Worm (Caenorhabditis elegans) whole organism, L3 larva: Measurements from ENCODE around the gene ctbp-1.

ENCODE experiments used
- R02D3.7 ChIP-seq: fragments of 150-350 bp; optimal IDR thresholded peaks from 2 replicates; lab custom pipeline; 2014; ENCODE audit warnings: missing biosample characterization, missing genetic modification characterization
- ama-1 ChIP-seq: fragments of 150-350 bp; optimal IDR thresholded peaks from 2 replicates; lab custom pipeline; 2018
- ceh-16 ChIP-seq: sonication (generic microtip); optimal IDR thresholded peaks from 2 replicates; lab custom pipeline; 2017; ENCODE audit warnings: missing biosample characterization, missing genetic modification characterization
- ceh-28 ChIP-seq: fragments of 150-350 bp; optimal IDR thresholded peaks from 2 replicates; lab custom pipeline; 2014; ENCODE audit warnings: missing biosample characterization, missing genetic modification reagents, missing genetic modification characterization
- ceh-82 ChIP-seq: fragments of 150-350 bp; optimal IDR thresholded peaks from 2 replicates; lab custom pipeline; 2014; ENCODE audit warnings: missing biosample characterization, missing genetic modification characterization
- ceh-9 ChIP-seq: sonication (generic microtip); optimal IDR thresholded peaks from 2 replicates; lab custom pipeline; 2018; ENCODE audit warnings: missing biosample characterization, missing genetic modification characterization
- daf-12 ChIP-seq: fragments of 150-350 bp; optimal IDR thresholded peaks from 2 replicates; lab custom pipeline; 2014; ENCODE audit warnings: missing biosample characterization, missing genetic modification reagents, missing genetic modification characterization
- egl-27 ChIP-seq: sonication (generic microtip); optimal IDR thresholded peaks from 4 replicates; lab custom pipeline; 2017; ENCODE audit warnings: missing biosample characterization, missing genetic modification reagents, missing genetic modification characterization
- egl-5 ChIP-seq: fragments of 150-350 bp; optimal IDR thresholded peaks from 2 replicates; lab custom pipeline; 2017; ENCODE audit warnings: missing biosample characterization, missing genetic modification reagents, missing genetic modification characterization, inconsistent platforms
- elt-1 ChIP-seq: fragments of 150-350 bp; optimal IDR thresholded peaks from 2 replicates; lab custom pipeline; 2014; ENCODE audit warnings: missing biosample characterization, missing genetic modification characterization
- elt-3 ChIP-seq, 3 experiments: fragments of 150-350 bp in 1 of 3; sonication (generic microtip) in 2 of 3; optimal IDR thresholded peaks; 2 replicates in 2 of 3; 4 replicates in 1 of 3; lab custom pipeline; 2014 to 2017; ENCODE audit warnings: missing biosample characterization in 3 of 3, missing genetic modification characterization in 3 of 3
- eor-1 ChIP-seq, 2 experiments: fragments of 150-350 bp; optimal IDR thresholded peaks; 2 replicates each; lab custom pipeline; 2014 to 2018; ENCODE audit warnings: missing biosample characterization in 2 of 2, missing genetic modification characterization in 2 of 2
- fkh-10 ChIP-seq: sonication (generic microtip); optimal IDR thresholded peaks from 2 replicates; lab custom pipeline; 2017; ENCODE audit warnings: missing biosample characterization, missing genetic modification reagents, missing genetic modification characterization
- hmg-11 ChIP-seq: sonication (generic microtip); optimal IDR thresholded peaks from 2 replicates; lab custom pipeline; 2016; ENCODE audit warnings: missing genetic modification characterization, missing compliant biosample characterization
- lin-39 ChIP-seq: fragments of 150-350 bp; optimal IDR thresholded peaks from 2 replicates; lab custom pipeline; 2018; ENCODE audit warnings: missing biosample characterization, missing genetic modification reagents, missing genetic modification characterization
- lsy-12 ChIP-seq: sonication (generic microtip); optimal IDR thresholded peaks from 2 replicates; lab custom pipeline; 2016; ENCODE audit warnings: mild to moderate bottlenecking, missing genetic modification characterization, missing compliant biosample characterization
- mdl-1 ChIP-seq: fragments of 150-350 bp; optimal IDR thresholded peaks from 2 replicates; lab custom pipeline; 2014; ENCODE audit warnings: missing biosample characterization, missing genetic modification characterization
- mml-1 ChIP-seq: fragments of 150-350 bp; sonication (generic microtip); optimal IDR thresholded peaks from 3 replicates; lab custom pipeline; 2014; ENCODE audit warnings: missing biosample characterization, missing genetic modification characterization
- nfya-1 ChIP-seq: sonication (generic microtip); optimal IDR thresholded peaks from 2 replicates; lab custom pipeline; 2017; ENCODE audit warnings: missing genetic modification characterization, mild to moderate bottlenecking, missing compliant biosample characterization, antibody characterized with exemption, moderate library complexity; ENCODE audit not compliant: insufficient read depth
- nhr-12 ChIP-seq: fragments of 150-350 bp; optimal IDR thresholded peaks from 2 replicates; lab custom pipeline; 2014; ENCODE audit warnings: missing biosample characterization, missing genetic modification characterization
- nhr-237 ChIP-seq: fragments of 150-350 bp; optimal IDR thresholded peaks from 2 replicates; lab custom pipeline; 2014; ENCODE audit warnings: missing biosample characterization, missing genetic modification characterization
- nhr-25 ChIP-seq: sonication (generic microtip); optimal IDR thresholded peaks from 2 replicates; lab custom pipeline; 2017; ENCODE audit warnings: missing biosample characterization, missing genetic modification characterization
- nhr-43 ChIP-seq: sonication (generic microtip); optimal IDR thresholded peaks from 2 replicates; lab custom pipeline; 2016; ENCODE audit warnings: mild to moderate bottlenecking, missing genetic modification characterization, missing compliant biosample characterization; ENCODE audit not compliant: poor library complexity, severe bottlenecking
- nhr-67 ChIP-seq: fragments of 150-350 bp; optimal IDR thresholded peaks from 2 replicates; lab custom pipeline; 2014; ENCODE audit warnings: missing biosample characterization, missing genetic modification characterization
- nhr-76 ChIP-seq: fragments of 150-350 bp; sonication (generic microtip); optimal IDR thresholded peaks from 5 replicates; lab custom pipeline; 2014; ENCODE audit warnings: missing biosample characterization, missing genetic modification characterization
- pqm-1 ChIP-seq: fragments of 150-350 bp; optimal IDR thresholded peaks from 2 replicates; lab custom pipeline; 2017; ENCODE audit warnings: missing biosample characterization, missing genetic modification characterization, inconsistent platforms
- sea-2 ChIP-seq: fragments of 150-350 bp; sonication (generic microtip); optimal IDR thresholded peaks from 4 replicates; lab custom pipeline; 2014; ENCODE audit warnings: missing biosample characterization, missing genetic modification reagents, missing genetic modification characterization
- skn-1 ChIP-seq: fragments of 150-350 bp; optimal IDR thresholded peaks from 2 replicates; lab custom pipeline; 2014; ENCODE audit warnings: missing biosample characterization, missing genetic modification characterization
- snpc-4 ChIP-seq: fragments of 150-350 bp; optimal IDR thresholded peaks from 2 replicates; lab custom pipeline; 2014; ENCODE audit warnings: missing biosample characterization, missing genetic modification characterization
- tbx-2 ChIP-seq: sonication (generic microtip); optimal IDR thresholded peaks from 2 replicates; lab custom pipeline; 2016; ENCODE audit warnings: mild to moderate bottlenecking, missing genetic modification characterization, missing compliant biosample characterization
- ztf-11 ChIP-seq: fragments of 150-350 bp; optimal IDR thresholded peaks from 2 replicates; lab custom pipeline; 2014; ENCODE audit warnings: missing biosample characterization, missing genetic modification characterization
- ztf-4 ChIP-seq: fragments of 150-350 bp; optimal IDR thresholded peaks from 2 replicates; lab custom pipeline; 2014; ENCODE audit warnings: missing biosample characterization, missing genetic modification characterization

Gene ctbp-1

ce11 chrX:5818176-5818575 is 44.3 kb upstream of the ctbp-1 start:
- TF ChIP-seq ama-1, result no peak
- TF ChIP-seq ceh-16 (tag; lab: Kevin White, UChicago), result no peak
- peak; percentile 11 for TF ChIP-seq nhr-25 (tag; lab: Kevin White, UChicago)
- no peak for TF ChIP-seq R02D3.7 (tag; lab: Kevin White, UChicago)
- peak; percentile 33 for TF ChIP-seq nhr-43 (tag; lab: Kevin White, UChicago)
- peak; percentile 62 for TF ChIP-seq lin-39

ce11 chrX:5819702-5820470 is 42.6 kb upstream of the ctbp-1 start:
- no peak for TF ChIP-seq ztf-11 (tag; lab: Kevin White, UChicago)
- TF ChIP-seq elt-1 (tag; lab: Kevin White, UChicago), result no peak
- TF ChIP-seq ama-1, result peak; percentile 44
- no peak for TF ChIP-seq nhr-25 (tag; lab: Kevin White, UChicago)
- no peak for TF ChIP-seq nhr-76 (tag; lab: Kevin White, UChicago)
- no peak for TF ChIP-seq eor-1 (tag; optimal IDR thresholded peaks at IDR 0.05; lab: Kevin White, UChicago)
- TF ChIP-seq egl-27, result no peak
- TF ChIP-seq ceh-28, result no peak
- peak; percentile 1 for TF ChIP-seq hmg-11 (tag; lab: Kevin White, UChicago)
- TF ChIP-seq ceh-9 (tag; lab: Kevin White, UChicago), result no peak
- no peak for TF ChIP-seq daf-12 (tag; lab: Kevin White, UChicago)
- TF ChIP-seq snpc-4 (tag; lab: Kevin White, UChicago), result no peak
- TF ChIP-seq lsy-12, result no peak
- TF ChIP-seq egl-5, result no peak
- no peak for TF ChIP-seq tbx-2 (tag; lab: Kevin White, UChicago)
- TF ChIP-seq fkh-10 (GFP tag; lab: Kevin White, UChicago), result peak; percentile 71
- TF ChIP-seq nfya-1, result peak; percentile 64
- no peak for TF ChIP-seq sea-2 (GFP tag; lab: Kevin White, UChicago)

- TF ChIP-seq mdl-1, result no peak
- peak; percentile 30 for TF ChIP-seq lsy-12
- peak; percentile 75 for TF ChIP-seq nhr-25 (tag; lab: Kevin White, UChicago)
- TF ChIP-seq nhr-43 (tag; lab: Kevin White, UChicago), result peak; percentile 30
Measured at ce11 chrX:5820880-5821279, 41.6 kb upstream of the ctbp-1 start.

ce11 chrX:5821842-5822241 is 40.7 kb upstream of the ctbp-1 start, which contains the start of gene hbl-1:
Gene hbl-1 (plus strand): TSS chrX:5822142.
- TF ChIP-seq ceh-82, result no peak
- no peak for TF ChIP-seq lsy-12
- TF ChIP-seq elt-1 (tag; lab: Kevin White, UChicago), result no peak
- no peak for TF ChIP-seq skn-1 (tag; lab: Kevin White, UChicago)
- no peak for TF ChIP-seq ztf-4
- TF ChIP-seq R02D3.7 (tag; lab: Kevin White, UChicago), result no peak
- TF ChIP-seq nhr-237, result no peak
- TF ChIP-seq nhr-43 (tag; lab: Kevin White, UChicago), result no peak
- TF ChIP-seq nhr-67 (tag; lab: Kevin White, UChicago), result no peak
- no peak for TF ChIP-seq snpc-4 (tag; lab: Kevin White, UChicago)
- TF ChIP-seq ceh-16 (tag; lab: Kevin White, UChicago), result no peak
- TF ChIP-seq nhr-12 (tag; lab: Kevin White, UChicago), result no peak
- TF ChIP-seq eor-1 (tag; optimal IDR thresholded peaks at IDR 0.05; lab: Kevin White, UChicago), result no peak
- TF ChIP-seq pqm-1, result no peak

- no peak for TF ChIP-seq egl-5
- TF ChIP-seq fkh-10 (GFP tag; lab: Kevin White, UChicago), result no peak
- TF ChIP-seq mml-1 (tag; lab: Kevin White, UChicago), result no peak
- no peak for TF ChIP-seq sea-2 (GFP tag; lab: Kevin White, UChicago)
- TF ChIP-seq nhr-43 (tag; lab: Kevin White, UChicago), result no peak
- TF ChIP-seq nhr-25 (tag; lab: Kevin White, UChicago), result no peak
- TF ChIP-seq nfya-1, result no peak
- TF ChIP-seq skn-1 (tag; lab: Kevin White, UChicago), result no peak
- TF ChIP-seq tbx-2 (tag; lab: Kevin White, UChicago), result no peak
- TF ChIP-seq elt-3 (tag; optimal IDR thresholded peaks at IDR 0.05; lab: Kevin White, UChicago), result no peak
Measured at ce11 chrX:5826976-5827375, 35.5 kb upstream of the ctbp-1 start.
